Worm (Caenorhabditis elegans) whole organism, early embryonic: ENCODE results near the gene swsn-3.

ENCODE experiments used
- F13C5.2 ChIP-seq: sonication (generic microtip); optimal IDR thresholded peaks from 2 replicates; lab custom pipeline; 2017; ENCODE audit warnings: mild to moderate bottlenecking, missing genetic modification characterization, inconsistent platforms, missing compliant biosample characterization
- aly-1 ChIP-seq: sonication (generic microtip); optimal IDR thresholded peaks from 2 replicates; lab custom pipeline; 2016; ENCODE audit warnings: missing genetic modification characterization, missing compliant biosample characterization
- ama-1 ChIP-seq: fragments of 150-350 bp; optimal IDR thresholded peaks from 2 replicates; lab custom pipeline; 2014
- ceh-36 ChIP-seq: sonication (generic microtip); optimal IDR thresholded peaks from 2 replicates; lab custom pipeline; 2016; ENCODE audit warnings: missing genetic modification characterization, inconsistent platforms, missing compliant biosample characterization
- ets-7 ChIP-seq: sonication (generic microtip); optimal IDR thresholded peaks from 2 replicates; lab custom pipeline; 2016; ENCODE audit warnings: missing genotype, missing genetic modification characterization, missing compliant biosample characterization
- flt-1 ChIP-seq: fragments of 200-800 bp; sonication (Bioruptor generic); IDR thresholded peaks from 2 replicates; pipeline ENCODE4 v1.3.6; 2022; ENCODE audit warnings: missing genetic modification characterization, missing compliant biosample characterization
- hmbx-1 ChIP-seq: sonication (generic microtip); optimal IDR thresholded peaks from 2 replicates; lab custom pipeline; 2016; ENCODE audit warnings: mild to moderate bottlenecking, missing genetic modification characterization, missing compliant biosample characterization
- hmg-4 ChIP-seq: fragments of 200-800 bp; sonication (Bioruptor generic); optimal IDR thresholded peaks from 2 replicates; lab custom pipeline; 2018; ENCODE audit warnings: mild to moderate bottlenecking, missing genetic modification characterization, missing compliant biosample characterization
- pes-1 ChIP-seq: fragments of 200-800 bp; sonication (Bioruptor generic); IDR thresholded peaks from 2 replicates; pipeline ENCODE4 v1.3.6; 2022; ENCODE audit warnings: missing genetic modification reagents, missing genetic modification characterization, missing compliant biosample characterization
- scrt-1 ChIP-seq: fragments of 200-800 bp; sonication (Bioruptor generic); IDR thresholded peaks from 2 replicates; pipeline ENCODE4 v1.3.6; 2022; ENCODE audit warnings: missing genetic modification characterization, missing compliant biosample characterization

DNA sequence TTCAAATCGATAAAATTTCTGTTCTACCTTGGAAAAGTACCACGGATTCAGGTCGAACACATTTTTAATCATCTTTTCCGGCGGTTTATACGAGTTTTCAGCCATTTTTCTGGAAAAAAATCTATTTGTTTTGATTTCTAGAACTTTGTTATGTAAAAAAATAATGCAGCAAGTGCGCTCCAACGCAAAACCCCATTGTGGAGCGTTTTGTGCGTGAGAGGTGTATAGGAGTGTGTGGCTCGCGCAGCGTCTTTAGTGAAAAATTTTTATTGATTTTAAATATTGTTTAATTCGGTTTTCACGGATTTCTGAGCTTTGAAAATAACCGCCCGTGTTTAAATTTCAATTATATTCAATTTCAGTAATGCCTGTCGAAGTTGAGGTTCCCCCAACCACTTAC lies 17.4 kb upstream of the swsn-3 start, which contains the start of gene Y71H2AM.20:
- peak; percentile 73 for TF ChIP-seq pes-1 (GFP tag; lab: Robert Waterston, UW)
- TF ChIP-seq ama-1 (lab: Kevin White, UChicago), result no peak
- peak; percentile 28 for TF ChIP-seq hmg-4 (GFP tag; lab: Kevin White, UChicago)
- no peak for TF ChIP-seq ets-7
- peak; percentile 58 for TF ChIP-seq ceh-36
- TF ChIP-seq flt-1 (GFP tag; lab: Robert Waterston, UW), result 0 out of 2 replicates have a peak, but pooled peaks have one; percentile 53
- TF ChIP-seq F13C5.2, result peak; percentile 87
- TF ChIP-seq aly-1 (tag; lab: Kevin White, UChicago), result no peak
- 0 out of 2 replicates have a peak, but pooled peaks have one; percentile 55 for TF ChIP-seq scrt-1 (GFP tag; lab: Robert Waterston, UW)
- no peak for TF ChIP-seq hmbx-1 (tag; lab: Kevin White, UChicago)
